Worm (Caenorhabditis elegans): ENCODE measurements around the gene Y62E10A.13.
A peak's percentile ranks its signal among the peaks of the same experiment; 100 is the strongest.

Gene Y62E10A.13

ce11 chrIV:13346078-13346477 lies 52.8 kb downstream of the Y62E10A.13 start:
- TF ChIP-seq nhr-129 (tag; optimal IDR thresholded peaks at IDR 0.05) (peak; percentile 63), nhr-10 (tag; optimal IDR thresholded peaks at IDR 0.05) (no peak), nhr-12 (tag; optimal IDR thresholded peaks at IDR 0.05) (no peak), gmeb-1 (tag; optimal IDR thresholded peaks at IDR 0.05) (peak; percentile 13), fos-1 (tag; optimal IDR thresholded peaks at IDR 0.05) (peak; percentile 73), sma-9 (GFP tag; optimal IDR thresholded peaks at IDR 0.05) (peak; percentile 61), sma-9 (tag; optimal IDR thresholded peaks at IDR 0.05) (no peak), F13H6.1 (tag; optimal IDR thresholded peaks at IDR 0.05) (peak; percentile 9)

ce11 chrIV:13342555-13342954 lies 56.3 kb downstream of the Y62E10A.13 start, which contains the start of gene W02A2.5:
W02A2.5 (plus strand) TSS chrIV:13342855.
- TF ChIP-seq sma-3 (GFP tag; optimal IDR thresholded peaks at IDR 0.05) = no peak
- TF ChIP-seq lin-13 (GFP tag; optimal IDR thresholded peaks at IDR 0.05) = no peak
- no peak for TF ChIP-seq nhr-11 (tag; optimal IDR thresholded peaks at IDR 0.05)
- TF ChIP-seq elt-1 (tag; optimal IDR thresholded peaks at IDR 0.05) = no peak
- no peak for TF ChIP-seq alr-1 (tag; optimal IDR thresholded peaks at IDR 0.05)
- no peak for TF ChIP-seq lsy-2 (tag; optimal IDR thresholded peaks at IDR 0.05)
- TF ChIP-seq ZK546.5 (tag; optimal IDR thresholded peaks at IDR 0.05) = no peak
- TF ChIP-seq nhr-23 (tag; optimal IDR thresholded peaks at IDR 0.05) = no peak
- TF ChIP-seq ztf-4 (tag; optimal IDR thresholded peaks at IDR 0.05) = no peak
- no peak for TF ChIP-seq unc-55 (GFP tag; optimal IDR thresholded peaks at IDR 0.05)
- no peak for TF ChIP-seq unc-62 (GFP tag; optimal IDR thresholded peaks at IDR 0.05)
- no peak for TF ChIP-seq lin-11 (tag; optimal IDR thresholded peaks at IDR 0.05)
- no peak for TF ChIP-seq aly-2 (tag; optimal IDR thresholded peaks at IDR 0.05)
- TF ChIP-seq Y55F3AM.14 (GFP tag; optimal IDR thresholded peaks at IDR 0.05) = no peak
- no peak for TF ChIP-seq nhr-21 (tag; optimal IDR thresholded peaks at IDR 0.05)
- TF ChIP-seq nhr-77 (tag; optimal IDR thresholded peaks at IDR 0.05) = no peak
- no peak for TF ChIP-seq sma-9 (GFP tag; optimal IDR thresholded peaks at IDR 0.05)
- no peak for TF ChIP-seq sma-9 (tag; optimal IDR thresholded peaks at IDR 0.05)

All from whole organism, L2 larva.